Fruit fly (Drosophila melanogaster): ENCODE measurements around the gene CG13893.

DNA sequence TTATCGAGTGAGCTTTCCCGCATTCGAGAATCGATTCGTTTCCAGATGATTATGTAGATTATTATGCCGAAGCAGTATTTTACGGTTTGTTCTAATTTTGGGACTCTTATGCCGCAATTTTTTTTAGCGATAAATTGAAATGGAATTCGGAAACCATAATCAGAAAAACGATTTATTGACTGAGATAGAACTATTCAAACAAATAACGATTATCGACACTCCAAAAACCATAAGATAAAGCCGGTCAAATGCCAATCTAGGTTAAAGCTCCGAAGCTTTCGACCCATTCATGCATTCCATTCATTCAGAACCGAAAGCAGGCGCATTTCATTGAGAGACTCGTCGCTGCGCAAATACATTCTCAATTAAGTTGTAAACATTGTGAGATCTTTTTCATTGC lies 43.7 kb upstream of the CG13893 start:
- TF ChIP-seq CG8319 (GFP tag; optimal IDR thresholded peaks at IDR 0.05): no peak
- TF ChIP-seq CG9139 (GFP tag; optimal IDR thresholded peaks at IDR 0.05): no peak
- TF ChIP-seq Gug (GFP tag; IDR thresholded peaks at IDR 0.05): no peak
- TF ChIP-seq Eip93F (GFP tag; optimal IDR thresholded peaks at IDR 0.05): no peak
- TF ChIP-seq CG32006 (GFP tag; optimal IDR thresholded peaks at IDR 0.05): no peak
- TF ChIP-seq dac (GFP tag; optimal IDR thresholded peaks at IDR 0.05): no peak
- TF ChIP-seq Hr39 (GFP tag; optimal IDR thresholded peaks at IDR 0.05): no peak
- no peak for TF ChIP-seq CG8119 (GFP tag; IDR thresholded peaks at IDR 0.05)
- TF ChIP-seq Smox (GFP tag; optimal IDR thresholded peaks at IDR 0.05): no peak
- TF ChIP-seq salr (GFP tag; optimal IDR thresholded peaks at IDR 0.05): no peak

All from whole organism, prepupa.